Worm (Caenorhabditis elegans) whole organism, early embryonic: ENCODE results near the gene pgp-14.

Experiments used
- B0310.2 ChIP-seq: sonication (generic microtip); optimal IDR thresholded peaks from 2 replicates; lab custom pipeline; 2016; ENCODE audit warnings: mild to moderate bottlenecking, missing genetic modification characterization, missing compliant biosample characterization
- ama-1 ChIP-seq: fragments of 150-350 bp; optimal IDR thresholded peaks from 2 replicates; lab custom pipeline; 2014

DNA sequence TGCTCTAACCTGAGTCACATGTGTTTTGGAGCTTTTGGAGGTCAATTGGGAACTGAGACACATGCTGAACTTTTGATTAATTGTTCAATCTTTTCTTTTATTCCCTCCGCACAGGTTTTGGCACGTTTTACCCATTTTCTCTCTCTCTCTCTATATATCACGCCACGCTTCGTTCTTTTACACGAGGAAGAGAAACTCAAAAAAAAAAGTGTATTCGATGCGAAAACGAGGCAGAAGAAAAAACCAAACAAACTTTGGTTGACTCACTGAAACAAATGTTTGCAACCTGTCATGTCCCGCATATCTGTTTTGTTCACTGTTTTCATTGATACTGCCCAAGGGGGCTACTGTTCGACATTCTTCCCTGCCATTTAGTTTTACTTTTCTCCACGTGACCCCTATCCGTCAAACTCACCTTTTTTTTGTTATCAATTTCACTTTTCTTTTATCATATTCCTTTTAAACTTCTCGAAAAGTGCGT is 12.0 kb upstream of the pgp-14 start:
- no peak for TF ChIP-seq B0310.2 (tag; lab: Kevin White, UChicago)
- no peak for TF ChIP-seq ama-1 (lab: Kevin White, UChicago)
